Worm (Caenorhabditis elegans) whole organism, L3 larva: ENCODE measurements around the gene pqn-67.
A peak's percentile ranks its signal among the peaks of the same experiment; 100 is the strongest.

Experiments
- R02D3.7 ChIP-seq: fragments of 150-350 bp; optimal IDR thresholded peaks from 2 replicates; lab custom pipeline; 2014; ENCODE audit warnings: missing biosample characterization, missing genetic modification characterization
- ceh-28 ChIP-seq: fragments of 150-350 bp; optimal IDR thresholded peaks from 2 replicates; lab custom pipeline; 2014; ENCODE audit warnings: missing biosample characterization, missing genetic modification reagents, missing genetic modification characterization
- ceh-82 ChIP-seq: fragments of 150-350 bp; optimal IDR thresholded peaks from 2 replicates; lab custom pipeline; 2014; ENCODE audit warnings: missing biosample characterization, missing genetic modification characterization
- ceh-9 ChIP-seq: sonication (generic microtip); optimal IDR thresholded peaks from 2 replicates; lab custom pipeline; 2018; ENCODE audit warnings: missing biosample characterization, missing genetic modification characterization
- daf-12 ChIP-seq: fragments of 150-350 bp; optimal IDR thresholded peaks from 2 replicates; lab custom pipeline; 2014; ENCODE audit warnings: missing biosample characterization, missing genetic modification reagents, missing genetic modification characterization
- egl-5 ChIP-seq: fragments of 150-350 bp; optimal IDR thresholded peaks from 2 replicates; lab custom pipeline; 2017; ENCODE audit warnings: missing biosample characterization, missing genetic modification reagents, missing genetic modification characterization, inconsistent platforms
- elt-2 ChIP-seq: sonication (generic microtip); optimal IDR thresholded peaks from 2 replicates; lab custom pipeline; 2016; ENCODE audit warnings: missing genetic modification reagents, mild to moderate bottlenecking, missing genetic modification characterization, missing compliant biosample characterization
- elt-3 ChIP-seq, 3 experiments: fragments of 150-350 bp in 1 of 3; sonication (generic microtip) in 2 of 3; optimal IDR thresholded peaks; 2 replicates in 2 of 3; 4 replicates in 1 of 3; lab custom pipeline; 2014 to 2017; ENCODE audit warnings: missing biosample characterization in 3 of 3, missing genetic modification characterization in 3 of 3
- eor-1 ChIP-seq, 2 experiments: fragments of 150-350 bp; optimal IDR thresholded peaks; 2 replicates each; lab custom pipeline; 2014 to 2018; ENCODE audit warnings: missing biosample characterization in 2 of 2, missing genetic modification characterization in 2 of 2
- fkh-10 ChIP-seq: sonication (generic microtip); optimal IDR thresholded peaks from 2 replicates; lab custom pipeline; 2017; ENCODE audit warnings: missing biosample characterization, missing genetic modification reagents, missing genetic modification characterization
- fos-1 ChIP-seq: fragments of 150-350 bp; optimal IDR thresholded peaks from 2 replicates; lab custom pipeline; 2014; ENCODE audit warnings: missing biosample characterization, missing genetic modification characterization
- hmg-11 ChIP-seq: sonication (generic microtip); optimal IDR thresholded peaks from 2 replicates; lab custom pipeline; 2016; ENCODE audit warnings: missing genetic modification characterization, missing compliant biosample characterization
- jun-1 ChIP-seq: fragments of 150-350 bp; optimal IDR thresholded peaks from 2 replicates; lab custom pipeline; 2014; ENCODE audit warnings: missing biosample characterization, missing genetic modification reagents, missing genetic modification characterization
- lin-39 ChIP-seq: fragments of 150-350 bp; optimal IDR thresholded peaks from 2 replicates; lab custom pipeline; 2018; ENCODE audit warnings: missing biosample characterization, missing genetic modification reagents, missing genetic modification characterization
- lsy-12 ChIP-seq: sonication (generic microtip); optimal IDR thresholded peaks from 2 replicates; lab custom pipeline; 2016; ENCODE audit warnings: mild to moderate bottlenecking, missing genetic modification characterization, missing compliant biosample characterization
- mdl-1 ChIP-seq: fragments of 150-350 bp; optimal IDR thresholded peaks from 2 replicates; lab custom pipeline; 2014; ENCODE audit warnings: missing biosample characterization, missing genetic modification characterization
- mml-1 ChIP-seq: fragments of 150-350 bp; sonication (generic microtip); optimal IDR thresholded peaks from 3 replicates; lab custom pipeline; 2014; ENCODE audit warnings: missing biosample characterization, missing genetic modification characterization
- nfya-1 ChIP-seq: sonication (generic microtip); optimal IDR thresholded peaks from 2 replicates; lab custom pipeline; 2017; ENCODE audit warnings: missing genetic modification characterization, mild to moderate bottlenecking, missing compliant biosample characterization, antibody characterized with exemption, moderate library complexity; ENCODE audit not compliant: insufficient read depth
- nhr-11 ChIP-seq: fragments of 150-350 bp; optimal IDR thresholded peaks from 2 replicates; lab custom pipeline; 2014; ENCODE audit warnings: missing biosample characterization, missing genetic modification characterization
- nhr-12 ChIP-seq: fragments of 150-350 bp; optimal IDR thresholded peaks from 2 replicates; lab custom pipeline; 2014; ENCODE audit warnings: missing biosample characterization, missing genetic modification characterization
- nhr-23 ChIP-seq: fragments of 150-350 bp; optimal IDR thresholded peaks from 2 replicates; lab custom pipeline; 2014; ENCODE audit warnings: missing biosample characterization, missing genetic modification reagents, missing genetic modification characterization
- nhr-237 ChIP-seq: fragments of 150-350 bp; optimal IDR thresholded peaks from 2 replicates; lab custom pipeline; 2014; ENCODE audit warnings: missing biosample characterization, missing genetic modification characterization
- nhr-43 ChIP-seq: sonication (generic microtip); optimal IDR thresholded peaks from 2 replicates; lab custom pipeline; 2016; ENCODE audit warnings: mild to moderate bottlenecking, missing genetic modification characterization, missing compliant biosample characterization; ENCODE audit not compliant: poor library complexity, severe bottlenecking
- nhr-67 ChIP-seq: fragments of 150-350 bp; optimal IDR thresholded peaks from 2 replicates; lab custom pipeline; 2014; ENCODE audit warnings: missing biosample characterization, missing genetic modification characterization
- nhr-76 ChIP-seq: fragments of 150-350 bp; sonication (generic microtip); optimal IDR thresholded peaks from 5 replicates; lab custom pipeline; 2014; ENCODE audit warnings: missing biosample characterization, missing genetic modification characterization
- nhr-77 ChIP-seq: fragments of 150-350 bp; optimal IDR thresholded peaks from 2 replicates; lab custom pipeline; 2014; ENCODE audit warnings: missing biosample characterization, missing genetic modification characterization
- pha-4 ChIP-seq: fragments of 150-350 bp; optimal IDR thresholded peaks from 2 replicates; lab custom pipeline; 2014; ENCODE audit warnings: missing biosample characterization, missing genetic modification reagents, missing genetic modification characterization
- pqm-1 ChIP-seq: fragments of 150-350 bp; optimal IDR thresholded peaks from 2 replicates; lab custom pipeline; 2017; ENCODE audit warnings: missing biosample characterization, missing genetic modification characterization, inconsistent platforms
- skn-1 ChIP-seq: fragments of 150-350 bp; optimal IDR thresholded peaks from 2 replicates; lab custom pipeline; 2014; ENCODE audit warnings: missing biosample characterization, missing genetic modification characterization
- snpc-4 ChIP-seq: fragments of 150-350 bp; optimal IDR thresholded peaks from 2 replicates; lab custom pipeline; 2014; ENCODE audit warnings: missing biosample characterization, missing genetic modification characterization
- unc-39 ChIP-seq: sonication (generic microtip); optimal IDR thresholded peaks from 4 replicates; lab custom pipeline; 2017; ENCODE audit warnings: missing biosample characterization, missing genetic modification characterization
- unc-62 ChIP-seq: fragments of 150-350 bp; sonication (generic microtip); optimal IDR thresholded peaks from 4 replicates; lab custom pipeline; 2014; ENCODE audit warnings: missing biosample characterization, missing genetic modification reagents, missing genetic modification characterization
- zag-1 ChIP-seq: fragments of 150-350 bp; optimal IDR thresholded peaks from 2 replicates; lab custom pipeline; 2014; ENCODE audit warnings: missing biosample characterization, missing genetic modification characterization
- ztf-4 ChIP-seq: fragments of 150-350 bp; optimal IDR thresholded peaks from 2 replicates; lab custom pipeline; 2014; ENCODE audit warnings: missing biosample characterization, missing genetic modification characterization

The pqn-67 gene

DNA sequence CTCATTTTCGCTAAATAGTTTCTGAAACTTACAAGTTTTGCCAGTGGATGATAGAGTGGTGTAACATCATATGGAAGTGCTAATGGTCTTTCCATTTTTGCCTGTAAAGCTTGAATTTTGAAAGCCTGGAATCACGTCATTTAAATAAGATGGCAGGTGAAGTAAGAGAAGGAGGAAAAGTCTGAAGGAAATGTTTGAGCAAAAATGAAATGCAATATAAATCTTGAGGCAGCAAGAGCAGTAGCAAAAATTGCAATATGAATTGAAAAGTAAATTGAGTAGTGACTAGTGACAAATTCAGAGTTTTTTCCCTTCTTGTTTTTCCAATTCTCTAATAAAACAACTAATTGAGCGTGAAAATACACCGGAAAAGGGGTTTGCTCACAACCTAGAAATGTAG lies 38.4 kb upstream of the pqn-67 start, which contains the start of gene glb-24:
Gene glb-24 (minus strand): TSS at position 101 of the 400 bp plus-strand sequence.
- TF ChIP-seq zag-1 (tag; lab: Kevin White, UChicago) (no peak), ceh-9 (tag; lab: Kevin White, UChicago) (no peak), elt-3 (tag; optimal IDR thresholded peaks at IDR 0.05; lab: Kevin White, UChicago) (no peak), nhr-67 (tag; lab: Kevin White, UChicago) (no peak), nhr-237 (tag; lab: Kevin White, UChicago) (no peak), hmg-11 (tag; lab: Kevin White, UChicago) (no peak), nhr-11 (tag; lab: Kevin White, UChicago) (no peak), nhr-76 (tag; lab: Kevin White, UChicago) (no peak), daf-12 (tag; lab: Kevin White, UChicago) (no peak), nhr-23 (tag; lab: Kevin White, UChicago) (no peak), mdl-1 (no peak), mml-1 (tag; lab: Kevin White, UChicago) (no peak), skn-1 (no peak), pha-4 (no peak), jun-1 (tag; lab: Kevin White, UChicago) (no peak), egl-5 (no peak), snpc-4 (no peak), pqm-1 (no peak)

DNA sequence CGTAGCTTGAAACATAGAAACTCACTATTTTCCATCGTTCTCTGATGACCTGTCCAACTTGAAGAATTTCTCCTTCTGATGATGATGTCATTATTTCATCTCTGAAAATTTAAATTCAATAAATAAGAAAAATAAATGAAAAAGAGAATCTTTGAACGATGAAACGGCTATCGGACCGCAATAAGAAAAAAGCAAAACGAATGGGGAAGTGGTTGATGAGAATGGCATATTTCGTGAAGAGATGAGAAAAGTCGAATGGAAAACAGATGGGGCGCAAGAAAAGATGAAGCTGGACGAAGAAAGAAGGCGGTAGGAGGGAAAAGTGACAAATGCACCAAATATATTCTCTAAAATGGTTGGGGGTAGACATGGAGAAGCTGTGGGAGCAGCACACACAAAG lies 28.5 kb upstream of the pqn-67 start, which contains the start of gene ttbk-7:
Gene ttbk-7 (minus strand): TSS at position 101 of the 400 bp plus-strand sequence.
- TF ChIP-seq lin-39 (peak; percentile 38), nhr-77 (no peak)

DNA sequence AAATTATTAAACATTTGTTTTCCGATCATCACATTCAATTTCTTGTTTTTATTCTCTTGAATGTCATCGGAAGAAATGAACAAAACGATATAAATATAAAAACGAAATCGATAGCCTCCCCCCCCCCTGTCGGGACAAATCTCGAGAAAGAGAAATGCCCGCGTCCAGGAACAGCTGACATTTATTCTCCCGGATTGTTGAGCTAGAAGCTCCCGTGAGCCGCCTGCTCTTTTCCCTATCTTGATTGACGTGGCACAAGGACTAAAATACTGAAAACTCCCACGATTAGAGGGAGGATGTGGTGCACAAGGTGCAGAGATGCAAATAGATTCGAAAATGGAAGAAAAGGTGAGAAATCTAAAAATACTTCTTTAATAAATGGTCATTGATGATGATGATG lies 27.4 kb upstream of the pqn-67 start:
- TF ChIP-seq nhr-43 (tag; lab: Kevin White, UChicago) (no peak), eor-1 (tag; optimal IDR thresholded peaks at IDR 0.05; lab: Kevin White, UChicago) (no peak), ceh-28 (no peak)
- TF ChIP-seq, all 47 proteins: peak for 0

DNA sequence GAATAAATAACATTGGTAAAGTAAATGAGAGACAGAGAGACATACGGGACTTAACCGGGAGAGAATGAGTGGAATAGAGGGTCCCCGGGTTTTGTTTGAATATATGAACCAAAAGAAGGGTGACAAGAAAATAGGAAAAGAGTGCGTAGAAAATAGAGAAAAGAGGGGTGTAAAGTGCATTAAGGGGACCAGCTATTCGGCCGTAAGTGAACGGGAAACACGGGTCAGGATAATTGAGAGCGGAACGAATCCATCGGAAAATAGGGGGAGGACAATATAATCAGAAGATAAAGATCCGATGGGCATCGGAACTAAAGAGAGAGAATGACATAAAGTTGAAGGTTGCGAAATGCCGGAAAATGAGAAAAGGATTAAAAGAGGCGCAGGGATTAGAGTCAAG lies 26.9 kb upstream of the pqn-67 start:
- TF ChIP-seq pha-4 (no peak), skn-1 (no peak), lsy-12 (tag; lab: Kevin White, UChicago) (no peak), egl-5 (no peak), R02D3.7 (tag; lab: Kevin White, UChicago) (no peak), nhr-76 (tag; lab: Kevin White, UChicago) (no peak), hmg-11 (tag; lab: Kevin White, UChicago) (no peak), elt-2 (tag; lab: Kevin White, UChicago) (no peak), ztf-4 (no peak), lin-39 (no peak), nfya-1 (tag; lab: Kevin White, UChicago) (no peak), nhr-11 (tag; lab: Kevin White, UChicago) (no peak), unc-62 (no peak), eor-1 (tag; optimal IDR thresholded peaks at IDR 0.05; lab: Kevin White, UChicago) (no peak), unc-39 (tag; lab: Kevin White, UChicago) (no peak)

DNA sequence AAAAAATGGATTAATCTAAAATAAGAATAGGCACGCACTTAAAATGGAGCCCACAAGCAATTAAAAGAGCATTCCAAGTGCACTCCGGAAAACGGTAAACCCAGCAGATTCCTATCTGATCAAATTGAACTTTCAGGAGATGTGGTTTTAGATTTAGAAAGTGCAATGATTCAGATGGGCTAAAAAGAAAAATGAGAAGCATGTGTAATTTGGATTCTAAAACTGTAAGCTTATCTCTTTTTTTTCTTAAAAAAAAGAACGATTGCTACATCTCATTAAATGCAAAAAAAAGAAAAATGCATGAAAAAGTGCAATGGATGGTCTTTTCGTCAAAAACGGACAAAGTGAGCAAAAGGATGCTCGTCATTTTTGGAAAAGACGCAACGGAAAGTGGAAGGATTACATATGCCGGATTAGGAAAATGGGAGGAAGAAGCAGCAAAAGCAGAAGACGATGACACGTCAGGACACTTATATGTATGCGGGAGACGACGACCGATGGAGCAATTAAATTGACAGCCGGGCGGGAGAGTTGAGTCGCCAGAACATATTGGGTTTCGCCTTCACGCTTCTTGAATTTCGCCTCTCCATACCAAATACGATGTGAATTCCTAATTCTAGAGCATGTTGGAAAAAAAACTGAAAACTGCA lies 25.5 kb upstream of the pqn-67 start:
- no peak for TF ChIP-seq ceh-28
- TF ChIP-seq zag-1 (tag; lab: Kevin White, UChicago): no peak
- peak; percentile 65 for TF ChIP-seq lin-39
- no peak for TF ChIP-seq ceh-82 (tag; lab: Kevin White, UChicago)
- TF ChIP-seq fos-1 (tag; lab: Kevin White, UChicago): no peak
- TF ChIP-seq, all 47 proteins: peak for 1

DNA sequence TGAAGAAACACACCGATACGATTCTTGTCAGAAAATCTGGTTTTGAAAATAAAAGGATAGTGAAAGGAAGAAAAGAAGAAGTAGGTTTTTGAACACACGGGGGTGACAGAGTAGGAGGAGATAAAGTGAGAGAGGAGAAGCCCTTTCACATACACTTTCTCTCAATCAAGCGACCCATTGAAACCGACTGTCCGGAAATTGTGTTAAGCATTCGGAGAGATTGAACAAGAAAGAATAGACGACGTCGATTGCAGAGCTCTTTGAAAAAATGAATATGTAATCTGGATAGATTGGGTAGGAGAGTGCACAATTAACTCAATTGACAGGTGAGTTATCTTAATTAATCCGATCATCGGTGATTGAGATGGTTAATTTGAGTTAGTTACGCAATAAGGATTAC lies 22.9 kb upstream of the pqn-67 start:
- TF ChIP-seq nhr-12 (tag; lab: Kevin White, UChicago) (no peak), egl-5 (no peak), fkh-10 (GFP tag; lab: Kevin White, UChicago) (peak; percentile 21)
- TF ChIP-seq, all 47 proteins: peak for 1
